Worm (Caenorhabditis elegans) whole organism, late embryonic: ENCODE results near the gene C16C8.22.

ENCODE experiments used
- C08G9.2 ChIP-seq: sonication (generic microtip); optimal IDR thresholded peaks from 2 replicates; lab custom pipeline; 2016; ENCODE audit warnings: mild to moderate bottlenecking, missing genetic modification characterization, moderate library complexity, missing compliant biosample characterization
- F13H6.1 ChIP-seq: sonication (generic microtip); optimal IDR thresholded peaks from 2 replicates; lab custom pipeline; 2016; ENCODE audit warnings: missing genetic modification characterization, missing compliant biosample characterization
- K02D7.2 ChIP-seq: sonication (generic microtip); optimal IDR thresholded peaks from 2 replicates; lab custom pipeline; 2017; ENCODE audit warnings: mild to moderate bottlenecking, missing genetic modification characterization, missing compliant biosample characterization
- K09A11.1 ChIP-seq: sonication (generic microtip); optimal IDR thresholded peaks from 2 replicates; lab custom pipeline; 2017; ENCODE audit warnings: antibody characterized with exemption, mild to moderate bottlenecking, missing genetic modification characterization, missing compliant biosample characterization; ENCODE audit not compliant: insufficient read depth
- Y22D7AL.16 ChIP-seq: sonication (generic microtip); optimal IDR thresholded peaks from 2 replicates; lab custom pipeline; 2016; ENCODE audit warnings: missing genetic modification characterization, missing compliant biosample characterization
- ahr-1 ChIP-seq: sonication (generic microtip); optimal IDR thresholded peaks from 2 replicates; lab custom pipeline; 2016; ENCODE audit warnings: missing genetic modification characterization, missing compliant biosample characterization
- ama-1 ChIP-seq: fragments of 150-350 bp; optimal IDR thresholded peaks from 2 replicates; lab custom pipeline; 2014
- ceh-18 ChIP-seq: sonication (generic microtip); optimal IDR thresholded peaks from 2 replicates; lab custom pipeline; 2016; ENCODE audit warnings: missing genetic modification characterization, missing compliant biosample characterization
- ceh-24 ChIP-seq: sonication (generic microtip); optimal IDR thresholded peaks from 2 replicates; lab custom pipeline; 2016; ENCODE audit warnings: mild to moderate bottlenecking, missing genetic modification characterization, missing compliant biosample characterization
- ceh-30 ChIP-seq: fragments of 150-350 bp; optimal IDR thresholded peaks from 2 replicates; lab custom pipeline; 2014; ENCODE audit warnings: missing biosample characterization, missing genetic modification characterization
- ceh-31 ChIP-seq: sonication (generic microtip); optimal IDR thresholded peaks from 2 replicates; lab custom pipeline; 2016; ENCODE audit warnings: missing genetic modification characterization, missing compliant biosample characterization
- ceh-34 ChIP-seq: sonication (generic microtip); optimal IDR thresholded peaks from 2 replicates; lab custom pipeline; 2016; ENCODE audit warnings: mild to moderate bottlenecking, missing genetic modification characterization, missing compliant biosample characterization
- che-1 ChIP-seq: sonication (generic microtip); optimal IDR thresholded peaks from 2 replicates; lab custom pipeline; 2016; ENCODE audit warnings: mild to moderate bottlenecking, missing genetic modification characterization, missing compliant biosample characterization
- dve-1 ChIP-seq: sonication (generic microtip); optimal IDR thresholded peaks from 2 replicates; lab custom pipeline; 2017; ENCODE audit warnings: antibody characterized with exemption, mild to moderate bottlenecking, missing genetic modification characterization, missing compliant biosample characterization
- elt-2 ChIP-seq: sonication (generic microtip); optimal IDR thresholded peaks from 2 replicates; lab custom pipeline; 2016; ENCODE audit warnings: missing genetic modification reagents, missing genetic modification characterization, missing compliant biosample characterization
- elt-4 ChIP-seq: sonication (generic microtip); optimal IDR thresholded peaks from 2 replicates; lab custom pipeline; 2016; ENCODE audit warnings: missing genetic modification characterization, missing compliant biosample characterization
- ets-4 ChIP-seq: sonication (generic microtip); optimal IDR thresholded peaks from 2 replicates; lab custom pipeline; 2016; ENCODE audit warnings: missing genetic modification characterization, missing compliant biosample characterization
- eyg-1 ChIP-seq: sonication (generic microtip); optimal IDR thresholded peaks from 2 replicates; lab custom pipeline; 2016; ENCODE audit warnings: missing genotype, missing genetic modification characterization, missing compliant biosample characterization
- fkh-6 ChIP-seq: sonication (generic microtip); optimal IDR thresholded peaks from 2 replicates; lab custom pipeline; 2016; ENCODE audit warnings: missing genetic modification characterization, missing compliant biosample characterization
- hlh-13 ChIP-seq: fragments of 200-800 bp; sonication (Bioruptor generic); optimal IDR thresholded peaks from 2 replicates; lab custom pipeline; 2018; ENCODE audit warnings: mild to moderate bottlenecking, missing genetic modification characterization, missing compliant biosample characterization
- hlh-15 ChIP-seq: sonication (generic microtip); optimal IDR thresholded peaks from 2 replicates; lab custom pipeline; 2016; ENCODE audit warnings: missing genetic modification characterization, missing compliant biosample characterization
- hlh-6 ChIP-seq: sonication (generic microtip); optimal IDR thresholded peaks from 2 replicates; lab custom pipeline; 2016; ENCODE audit warnings: missing genotype, missing genetic modification characterization, missing compliant biosample characterization
- hlh-8 ChIP-seq: sonication (generic microtip); optimal IDR thresholded peaks from 2 replicates; lab custom pipeline; 2016; ENCODE audit warnings: missing genotype, missing genetic modification characterization, missing compliant biosample characterization
- lin-11 ChIP-seq: fragments of 200-800 bp; sonication (Bioruptor generic); optimal IDR thresholded peaks from 2 replicates; lab custom pipeline; 2018; ENCODE audit warnings: mild to moderate bottlenecking, missing genetic modification characterization, missing compliant biosample characterization
- nfya-1 ChIP-seq: sonication (generic microtip); optimal IDR thresholded peaks from 2 replicates; lab custom pipeline; 2017; ENCODE audit warnings: missing genetic modification characterization, mild to moderate bottlenecking, missing compliant biosample characterization, antibody characterized with exemption, moderate library complexity
- npax-4 ChIP-seq: sonication (generic microtip); optimal IDR thresholded peaks from 2 replicates; lab custom pipeline; 2016; ENCODE audit warnings: missing genetic modification characterization, missing compliant biosample characterization
- pax-1 ChIP-seq: fragments of 150-350 bp; optimal IDR thresholded peaks from 2 replicates; lab custom pipeline; 2014; ENCODE audit warnings: missing biosample characterization, missing genetic modification characterization
- pha-2 ChIP-seq: sonication (generic microtip); optimal IDR thresholded peaks from 2 replicates; lab custom pipeline; 2017; ENCODE audit warnings: mild to moderate bottlenecking, missing genetic modification characterization, missing compliant biosample characterization
- pha-4 ChIP-seq: fragments of 150-350 bp; optimal IDR thresholded peaks from 2 replicates; lab custom pipeline; 2018; ENCODE audit warnings: missing biosample characterization, missing genetic modification reagents, missing genetic modification characterization
- pqm-1 ChIP-seq: sonication (generic microtip); optimal IDR thresholded peaks from 2 replicates; lab custom pipeline; 2016; ENCODE audit warnings: missing genetic modification characterization, missing compliant biosample characterization
- rnt-1 ChIP-seq: sonication (generic microtip); optimal IDR thresholded peaks from 2 replicates; lab custom pipeline; 2016; ENCODE audit warnings: missing genetic modification characterization, missing compliant biosample characterization
- sox-4 ChIP-seq: sonication (generic microtip); optimal IDR thresholded peaks from 2 replicates; lab custom pipeline; 2017; ENCODE audit warnings: mild to moderate bottlenecking, missing genetic modification characterization, inconsistent platforms, missing compliant biosample characterization
- syd-9 ChIP-seq: sonication (generic microtip); optimal IDR thresholded peaks from 2 replicates; lab custom pipeline; 2016; ENCODE audit warnings: mild to moderate bottlenecking, missing genetic modification characterization, moderate library complexity, missing compliant biosample characterization
- tbx-2 ChIP-seq: sonication (generic microtip); optimal IDR thresholded peaks from 2 replicates; lab custom pipeline; 2016; ENCODE audit warnings: missing genetic modification characterization, missing compliant biosample characterization
- tbx-7 ChIP-seq: sonication (generic microtip); optimal IDR thresholded peaks from 2 replicates; lab custom pipeline; 2016; ENCODE audit warnings: missing genotype, missing genetic modification characterization, missing compliant biosample characterization
- unc-3 ChIP-seq, 2 experiments: fragments of 200-800 bp in 1 of 2; sonication (Bioruptor generic) in 1 of 2; sonication (generic microtip) in 1 of 2; conservative IDR thresholded peaks in 1 of 2; optimal IDR thresholded peaks in 1 of 2; 2 replicates each; pipeline versions ENCODE4 v1.3.6 to Lab custom; 2016 to 2022; ENCODE audit warnings: missing compliant biosample characterization in 2 of 2, missing genetic modification characterization in 2 of 2, missing genetic modification reagents in 1 of 2
- zip-5 ChIP-seq: sonication (generic microtip); optimal IDR thresholded peaks from 2 replicates; lab custom pipeline; 2016; ENCODE audit warnings: missing genetic modification characterization, missing compliant biosample characterization
- ztf-16 ChIP-seq: sonication (generic microtip); optimal IDR thresholded peaks from 2 replicates; lab custom pipeline; 2017; ENCODE audit warnings: missing genetic modification characterization, missing compliant biosample characterization

C16C8.22 gene

DNA sequence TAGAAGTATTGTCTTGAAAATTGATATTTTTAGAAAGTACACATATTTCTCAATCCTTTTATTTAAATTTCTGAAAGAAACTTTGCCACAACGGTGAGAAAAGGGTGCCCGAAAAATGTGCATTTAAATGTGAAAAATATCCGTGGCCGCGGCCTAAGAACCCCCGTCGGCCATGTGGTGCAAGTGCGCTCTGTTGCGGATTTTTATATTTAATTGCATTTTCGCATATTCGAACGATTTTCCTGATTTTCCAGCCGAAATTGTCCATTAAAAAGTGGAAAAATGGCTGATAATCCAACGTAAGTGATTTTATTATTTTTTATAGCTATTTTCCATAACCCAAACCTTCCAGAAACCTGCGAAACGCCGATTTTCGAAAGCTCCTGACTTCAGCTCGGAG, 39.2 kb upstream of the C16C8.22 start, which contains the start of gene smu-2 (continued):
- TF ChIP-seq pqm-1 (tag; lab: Kevin White, UChicago) (peak; percentile 52), ama-1 (lab: Kevin White, UChicago) (no peak), pha-4 (tag; lab: Kevin White, UChicago) (no peak), syd-9 (tag; lab: Kevin White, UChicago) (no peak), ceh-31 (tag; lab: Kevin White, UChicago) (peak; percentile 96), ahr-1 (peak; percentile 40), che-1 (no peak), zip-5 (peak; percentile 76), Y22D7AL.16 (tag; lab: Kevin White, UChicago) (no peak), ceh-18 (tag; lab: Kevin White, UChicago) (peak; percentile 48), ets-4 (tag; lab: Kevin White, UChicago) (peak; percentile 86), ceh-34 (tag; lab: Kevin White, UChicago) (peak; percentile 46)

ce11 chrII:3481584-3481983, 38.5 kb upstream of the C16C8.22 start, which contains the start of gene Y49F6B.8:
Gene Y49F6B.8, minus strand, starts transcription at chrII:3481684.
- TF ChIP-seq F13H6.1 (no peak), C08G9.2 (tag; lab: Kevin White, UChicago) (no peak), unc-3 (GFP tag; conservative IDR thresholded peaks at IDR 0.05; lab: Robert Waterston, UW) (no peak), unc-3 (tag; optimal IDR thresholded peaks at IDR 0.05; lab: Kevin White, UChicago) (no peak), ceh-30 (no peak), ceh-34 (tag; lab: Kevin White, UChicago) (no peak), npax-4 (tag; lab: Kevin White, UChicago) (no peak), tbx-2 (no peak), nfya-1 (tag; lab: Kevin White, UChicago) (no peak), hlh-6 (no peak)

ce11 chrII:3477171-3477570, 34.1 kb upstream of the C16C8.22 start, which contains the start of gene fbxb-104:
Gene fbxb-104, minus strand, starts transcription at chrII:3477271.
- no peak for TF ChIP-seq sox-4
- TF ChIP-seq, all 69 proteins: peak for 0

DNA sequence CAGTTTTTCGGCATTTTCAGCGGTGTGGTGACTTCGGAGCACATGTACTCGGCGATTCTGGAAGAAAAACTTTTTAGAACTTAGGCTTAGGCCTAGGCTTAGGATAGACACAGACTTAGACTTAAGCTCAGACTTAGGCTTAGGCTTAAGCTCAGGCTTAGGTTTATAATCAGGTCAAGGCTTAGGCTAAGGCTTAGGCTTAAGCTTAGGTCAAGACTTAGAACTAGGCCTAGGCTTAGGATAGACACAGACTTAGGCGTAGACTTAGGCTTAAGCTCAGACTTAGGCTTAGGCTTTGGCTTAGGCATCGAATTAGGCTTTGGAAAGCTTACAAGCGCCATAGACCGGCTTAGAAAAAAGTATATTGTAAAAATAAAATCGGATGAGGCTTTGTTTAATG, 33.5 kb upstream of the C16C8.22 start:
- TF ChIP-seq dve-1 (tag; lab: Kevin White, UChicago) (peak; percentile 62), fkh-6 (tag; lab: Kevin White, UChicago) (no peak), tbx-7 (no peak), rnt-1 (tag; lab: Kevin White, UChicago) (no peak)

DNA sequence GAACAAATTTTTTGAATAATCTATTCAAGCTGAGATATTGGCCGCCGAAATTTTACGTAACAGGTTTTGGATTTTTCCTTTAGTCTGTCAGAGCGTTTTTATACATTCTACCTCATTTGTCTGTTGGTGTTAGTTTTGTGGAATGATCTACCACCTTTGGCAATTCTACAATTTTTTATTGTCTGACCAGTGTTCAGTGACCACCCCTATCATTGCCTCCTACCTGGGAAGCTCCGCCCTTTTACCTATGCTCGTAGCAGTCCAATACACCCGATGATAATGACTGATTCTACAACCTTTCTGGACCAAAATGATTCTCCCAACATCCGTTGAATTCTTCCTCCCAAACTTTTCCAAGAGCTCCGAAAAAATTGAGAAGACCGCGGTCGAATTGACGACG, 30.7 kb upstream of the C16C8.22 start, which contains the start of gene sdz-32:
Gene sdz-32, plus strand, starts transcription at position 301 of the 400 bp plus-strand sequence.
- no peak for TF ChIP-seq ceh-24 (tag; lab: Kevin White, UChicago)
- TF ChIP-seq hlh-15 (tag; lab: Kevin White, UChicago): no peak
- no peak for TF ChIP-seq K02D7.2 (tag; lab: Kevin White, UChicago)
- no peak for TF ChIP-seq K09A11.1 (tag; lab: Kevin White, UChicago)
- no peak for TF ChIP-seq pha-2 (tag; lab: Kevin White, UChicago)
- TF ChIP-seq npax-4 (tag; lab: Kevin White, UChicago): no peak
- TF ChIP-seq che-1: no peak

- TF ChIP-seq rnt-1 (tag; lab: Kevin White, UChicago) (no peak), ama-1 (lab: Kevin White, UChicago) (no peak), elt-4 (no peak), pqm-1 (tag; lab: Kevin White, UChicago) (no peak), hlh-8 (no peak), hlh-13 (GFP tag; lab: Kevin White, UChicago) (no peak), ztf-16 (tag; lab: Kevin White, UChicago) (no peak), lin-11 (tag; lab: Kevin White, UChicago) (no peak), elt-2 (no peak), eyg-1 (no peak), C08G9.2 (tag; lab: Kevin White, UChicago) (no peak), ceh-34 (tag; lab: Kevin White, UChicago) (no peak), npax-4 (tag; lab: Kevin White, UChicago) (no peak), pax-1 (tag; lab: Kevin White, UChicago) (no peak), syd-9 (tag; lab: Kevin White, UChicago) (no peak), hlh-6 (no peak)
- TF ChIP-seq, all 69 proteins: peak for 0
These were observed 29.8 kb upstream of the C16C8.22 start, which contains the start of gene Y49F6B.6 for ce11 chrII:3472817-3473216. Gene Y49F6B.6, plus strand, starts transcription at chrII:3473117.
